Fruit fly (Drosophila melanogaster): ENCODE data around the gene Lsd-2.

The Lsd-2 gene

dm6 chrX:15120116-15120515 lies 44.1 kb upstream of the Lsd-2 start (continued):
- TF ChIP-seq ems (GFP tag; optimal IDR thresholded peaks at IDR 0.05) (no peak), CG1647 (GFP tag; optimal IDR thresholded peaks at IDR 0.05) (no peak), Bgb (GFP tag; IDR thresholded peaks at IDR 0.05; ENCODE audit: partially characterized antibody) (no peak), Scr (GFP tag; IDR thresholded peaks at IDR 0.05; ENCODE audit: partially characterized antibody) (no peak), CG15073 (GFP tag; optimal IDR thresholded peaks at IDR 0.05) (no peak), CG6854 (GFP tag; optimal IDR thresholded peaks at IDR 0.05) (no peak), Abd-B (GFP tag; optimal IDR thresholded peaks at IDR 0.05) (no peak), CG17385 (GFP tag; optimal IDR thresholded peaks at IDR 0.05) (peak; percentile 0), chif (GFP tag; optimal IDR thresholded peaks at IDR 0.05) (no peak), Eip74EF (GFP tag; optimal IDR thresholded peaks at IDR 0.05) (no peak), ash1 (GFP tag; optimal IDR thresholded peaks at IDR 0.05) (no peak), usp (GFP tag; optimal IDR thresholded peaks at IDR 0.05) (no peak), CG2712 (tag; optimal IDR thresholded peaks at IDR 0.05) (peak; percentile 9), D19B (GFP tag; optimal IDR thresholded peaks at IDR 0.05) (peak; percentile 7), CG6175 (GFP tag; IDR thresholded peaks at IDR 0.05) (no peak), C15 (GFP tag; IDR thresholded peaks at IDR 0.05) (0 out of 3 replicates have a peak, but pooled peaks have one; percentile 8), CG12155 (GFP tag; optimal IDR thresholded peaks at IDR 0.05) (peak; percentile 39), pfk (GFP tag; optimal IDR thresholded peaks at IDR 0.05) (no peak), CG2875 (GFP tag; optimal IDR thresholded peaks at IDR 0.05) (no peak), Dip2 (GFP tag; IDR thresholded peaks at IDR 0.05) (no peak), CG31388 (GFP tag; optimal IDR thresholded peaks at IDR 0.05) (no peak), lov (optimal IDR thresholded peaks at IDR 0.05) (no peak), lov (GFP tag; IDR thresholded peaks at IDR 0.05) (no peak), hb (GFP tag; IDR thresholded peaks at IDR 0.05; ENCODE audit: partially characterized antibody) (no peak), CG2116 (GFP tag; optimal IDR thresholded peaks at IDR 0.05) (no peak), CTCF (GFP tag; optimal IDR thresholded peaks at IDR 0.05) (no peak), Mrtf (GFP tag; IDR thresholded peaks at IDR 0.05) (no peak; the same call in 2 of the 3 replicates), bowl (GFP tag; IDR thresholded peaks at IDR 0.05) (no peak), CG14050 (GFP tag; IDR thresholded peaks at IDR 0.05) (no peak), Hmr (GFP tag; optimal IDR thresholded peaks at IDR 0.05) (peak; percentile 30), hkb (optimal IDR thresholded peaks at IDR 0.05) (no peak), hkb (GFP tag; IDR thresholded peaks at IDR 0.05) (peak; percentile 28; the same call in 1 of the 2 replicates), ranshi (GFP tag; IDR thresholded peaks at IDR 0.05) (peak; percentile 28; the same call in 1 of the 2 replicates), CG4360 (GFP tag; IDR thresholded peaks at IDR 0.05) (no peak), CG2199 (GFP tag; IDR thresholded peaks at IDR 0.05) (no peak), bigmax (GFP tag; optimal IDR thresholded peaks at IDR 0.05) (no peak), wek (GFP tag; optimal IDR thresholded peaks at IDR 0.05) (no peak), bbx (GFP tag; IDR thresholded peaks at IDR 0.05; ENCODE audit: partially characterized antibody) (no peak), CG10979 (tag; optimal IDR thresholded peaks at IDR 0.05) (no peak), CG11695 (GFP tag; IDR thresholded peaks at IDR 0.05) (peak; percentile 67; the same call in 2 of the 3 replicates), br (optimal IDR thresholded peaks at IDR 0.05) (no peak), CG12769 (tag; optimal IDR thresholded peaks at IDR 0.05) (peak; percentile 72), mam (GFP tag; optimal IDR thresholded peaks at IDR 0.05) (peak; percentile 54), shn (GFP tag; optimal IDR thresholded peaks at IDR 0.05) (no peak), crp (GFP tag; optimal IDR thresholded peaks at IDR 0.05) (no peak), pros (GFP tag; optimal IDR thresholded peaks at IDR 0.05) (no peak), abd-A (tag; optimal IDR thresholded peaks at IDR 0.05) (no peak), D19A (tag; optimal IDR thresholded peaks at IDR 0.05) (no peak), CG30403 (GFP tag; optimal IDR thresholded peaks at IDR 0.05) (peak; percentile 58), ham (GFP tag; IDR thresholded peaks at IDR 0.05) (no peak), CG10462 (GFP tag; optimal IDR thresholded peaks at IDR 0.05) (no peak), CG17359 (tag; optimal IDR thresholded peaks at IDR 0.05) (no peak), Atf6 (GFP tag; IDR thresholded peaks at IDR 0.05) (peak; percentile 73)
